Worm (Caenorhabditis elegans) whole organism, L4/young adult: ENCODE measurements around the gene B0507.3.

Experiments used
- W03F9.2 ChIP-seq: fragments of 150-350 bp; optimal IDR thresholded peaks from 2 replicates; lab custom pipeline; 2014; ENCODE audit warnings: missing biosample characterization, missing genetic modification characterization
- dao-5 ChIP-seq: sonication (generic microtip); optimal IDR thresholded peaks from 2 replicates; lab custom pipeline; 2016; ENCODE audit warnings: missing genotype, missing genetic modification characterization, moderate library complexity, missing compliant biosample characterization
- him-1 ChIP-seq: sonication (generic microtip); optimal IDR thresholded peaks from 2 replicates; lab custom pipeline; 2016; ENCODE audit warnings: missing genotype, missing genetic modification reagents, missing genetic modification characterization, missing compliant biosample characterization

DNA sequence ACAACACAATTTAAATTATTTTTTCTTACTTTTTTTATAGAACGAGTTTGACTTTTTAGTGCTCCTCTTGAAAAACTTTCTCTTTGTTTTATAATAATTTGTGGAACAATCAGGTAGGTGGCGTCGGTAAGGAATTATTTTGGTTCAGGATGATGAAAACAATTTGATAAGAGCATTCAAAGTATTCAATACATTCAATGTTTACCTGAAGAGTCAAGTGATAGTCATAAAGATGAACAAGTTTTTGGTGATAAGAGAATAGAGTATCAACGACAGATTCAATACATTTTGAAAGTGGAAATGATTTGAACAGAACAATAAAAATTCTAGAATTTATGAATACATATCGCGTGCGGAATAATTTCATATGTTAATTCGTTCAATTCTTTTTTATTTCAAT lies 1.2 kb upstream of the B0507.3 start:
- TF ChIP-seq him-1 (tag; lab: Kevin White, UChicago) (no peak), dao-5 (tag; lab: Kevin White, UChicago) (no peak), W03F9.2 (tag; lab: Kevin White, UChicago) (no peak)
